Worm (Caenorhabditis elegans): ENCODE results near the gene C36B7.1.

- no peak for TF ChIP-seq med-1 (GFP tag; optimal IDR thresholded peaks at IDR 0.05; ENCODE audit: insufficient read depth)
- no peak for TF ChIP-seq ref-1 (GFP tag; conservative IDR thresholded peaks at IDR 0.05)
- no peak for TF ChIP-seq flt-1 (GFP tag; IDR thresholded peaks at IDR 0.05)
- TF ChIP-seq ztf-23 (GFP tag; IDR thresholded peaks at IDR 0.05) = no peak
- no peak for TF ChIP-seq T22C8.4 (GFP tag; IDR thresholded peaks at IDR 0.05)
- no peak for TF ChIP-seq ztf-29 (GFP tag; IDR thresholded peaks at IDR 0.05)
Measured at ce11 chrX:7124044-7124443, 11.4 kb downstream of the C36B7.1 start.
